Fruit fly (Drosophila melanogaster) whole organism, embryonic: ENCODE data around the gene Fmr1.

Experiments used
- Asciz ChIP-seq: fragments of 200-800 bp; sonication (Bioruptor generic); optimal IDR thresholded peaks from 2 replicates; lab custom pipeline; 2017; ENCODE audit warnings: missing biosample characterization, mild to moderate bottlenecking, missing genetic modification characterization, missing genetic modification reagents
- CG10431 ChIP-seq: fragments of 200-800 bp; sonication (Bioruptor generic); optimal IDR thresholded peaks from 3 replicates; lab custom pipeline; 2018; ENCODE audit warnings: missing biosample characterization, mild to moderate bottlenecking, missing genetic modification characterization
- CG11504 ChIP-seq: fragments of 200-800 bp; sonication (Bioruptor generic); optimal IDR thresholded peaks from 3 replicates; lab custom pipeline; 2019; ENCODE audit warnings: missing biosample characterization, mild to moderate bottlenecking, missing genetic modification characterization, moderate library complexity
- CG12299 ChIP-seq: fragments of 200-800 bp; sonication (Bioruptor generic); optimal IDR thresholded peaks from 2 replicates; lab custom pipeline; 2018; ENCODE audit warnings: missing biosample characterization, mild to moderate bottlenecking, missing genetic modification characterization
- CG1233 ChIP-seq: fragments of 200-800 bp; sonication (Bioruptor generic); optimal IDR thresholded peaks from 4 replicates; lab custom pipeline; 2018; ENCODE audit warnings: missing biosample characterization, mild to moderate bottlenecking, missing genetic modification characterization
- CG12391 ChIP-seq: fragments of 200-800 bp; sonication (Bioruptor generic); optimal IDR thresholded peaks from 3 replicates; lab custom pipeline; 2018; ENCODE audit warnings: missing biosample characterization, mild to moderate bottlenecking, missing genetic modification characterization, moderate library complexity
- CG13123 ChIP-seq: fragments of 200-800 bp; sonication (Bioruptor generic); optimal IDR thresholded peaks from 2 replicates; lab custom pipeline; 2016; ENCODE audit warnings: missing biosample characterization, missing genetic modification characterization
- CG13424 ChIP-seq: fragments of 200-800 bp; sonication (Bioruptor generic); optimal IDR thresholded peaks from 2 replicates; lab custom pipeline; 2019; ENCODE audit warnings: missing biosample characterization, mild to moderate bottlenecking, missing genetic modification characterization, moderate library complexity
- CG13894 ChIP-seq: fragments of 200-800 bp; sonication (Bioruptor generic); optimal IDR thresholded peaks from 3 replicates; lab custom pipeline; 2018; ENCODE audit warnings: missing biosample characterization, mild to moderate bottlenecking, missing genetic modification characterization, moderate library complexity
- CG14014 ChIP-seq: fragments of 200-800 bp; sonication (Bioruptor generic); IDR thresholded peaks from 2 replicates; pipeline ENCODE4 v1.3.6; 2022; ENCODE audit warnings: missing biosample characterization, missing genetic modification characterization
- CG17912 ChIP-seq: fragments of 200-800 bp; sonication (Bioruptor generic); optimal IDR thresholded peaks from 2 replicates; lab custom pipeline; 2018; ENCODE audit warnings: missing biosample characterization, mild to moderate bottlenecking, missing genetic modification characterization
- CG18764 ChIP-seq: fragments of 200-800 bp; sonication (Bioruptor generic); optimal IDR thresholded peaks from 3 replicates; lab custom pipeline; 2016; ENCODE audit warnings: missing biosample characterization, missing genetic modification characterization
- CG2199 ChIP-seq: fragments of 200-800 bp; sonication (Bioruptor generic); IDR thresholded peaks from 3 replicates; pipeline ENCODE4 v1.3.6; 2022; ENCODE audit warnings: missing biosample characterization, missing genetic modification characterization
- CG30431 ChIP-seq: fragments of 200-800 bp; sonication (Bioruptor generic); optimal IDR thresholded peaks from 2 replicates; lab custom pipeline; 2017; ENCODE audit warnings: missing biosample characterization, missing genetic modification characterization
- CG31388 ChIP-seq: fragments of 200-800 bp; sonication (Bioruptor generic); optimal IDR thresholded peaks from 2 replicates; lab custom pipeline; 2016; ENCODE audit warnings: missing biosample characterization, missing genetic modification characterization
- CG3163 ChIP-seq: fragments of 200-800 bp; sonication (Bioruptor generic); optimal IDR thresholded peaks from 3 replicates; lab custom pipeline; 2016; ENCODE audit warnings: missing biosample characterization, missing genetic modification characterization
- CG33557 ChIP-seq: fragments of 200-800 bp; sonication (Bioruptor generic); optimal IDR thresholded peaks from 2 replicates; lab custom pipeline; 2019; ENCODE audit warnings: missing biosample characterization, mild to moderate bottlenecking, missing genetic modification characterization, moderate library complexity
- CG5245 ChIP-seq: fragments of 200-800 bp; sonication (Bioruptor generic); optimal IDR thresholded peaks from 3 replicates; lab custom pipeline; 2016; ENCODE audit warnings: missing biosample characterization, missing genetic modification characterization
- CG6272 ChIP-seq: fragments of 200-800 bp; sonication (Bioruptor generic); IDR thresholded peaks from 2 replicates; pipeline ENCODE4 v1.3.6; 2022; ENCODE audit warnings: missing biosample characterization, missing genetic modification characterization
- CG7928 ChIP-seq: fragments of 200-800 bp; sonication (Bioruptor generic); optimal IDR thresholded peaks from 2 replicates; lab custom pipeline; 2017; ENCODE audit warnings: missing biosample characterization, mild to moderate bottlenecking, missing genetic modification characterization
- CTCF ChIP-seq: fragments of 200-800 bp; sonication (Bioruptor generic); optimal IDR thresholded peaks from 2 replicates; lab custom pipeline; 2017; ENCODE audit warnings: missing biosample characterization, mild to moderate bottlenecking, missing genetic modification characterization, moderate library complexity
- Dfd ChIP-seq, 2 experiments: fragments of >200 bp; optimal IDR thresholded peaks; 2 replicates each; lab custom pipeline; 2017; ENCODE audit warnings: missing biosample characterization in 2 of 2, missing genetic modification characterization in 2 of 2
- Elba2 ChIP-seq: fragments of 200-800 bp; sonication (Bioruptor generic); optimal IDR thresholded peaks from 3 replicates; lab custom pipeline; 2016; ENCODE audit warnings: missing biosample characterization, missing genetic modification characterization
- HHEX ChIP-seq: fragments of 200-800 bp; sonication (Bioruptor generic); optimal IDR thresholded peaks from 3 replicates; lab custom pipeline; 2017; ENCODE audit warnings: missing biosample characterization, mild to moderate bottlenecking, missing genetic modification characterization, missing genetic modification reagents
- HLHmδ ChIP-seq: fragments of 200-800 bp; sonication (Bioruptor generic); optimal IDR thresholded peaks from 2 replicates; lab custom pipeline; 2018; ENCODE audit warnings: missing biosample characterization, mild to moderate bottlenecking, missing genetic modification characterization, moderate library complexity
- Hmr ChIP-seq: fragments of 200-800 bp; sonication (Bioruptor generic); optimal IDR thresholded peaks from 3 replicates; lab custom pipeline; 2017; ENCODE audit warnings: mild to moderate bottlenecking, missing biosample characterization, missing genetic modification reagents, missing genetic modification characterization
- Hr51 ChIP-seq, 2 experiments: fragments of 200-800 bp; sonication (Bioruptor generic); optimal IDR thresholded peaks; 2 replicates in 1 of 2; 3 replicates in 1 of 2; lab custom pipeline; 2016 to 2018; ENCODE audit warnings: missing biosample characterization in 2 of 2, missing genetic modification characterization in 2 of 2, mild to moderate bottlenecking in 1 of 2, moderate library complexity in 1 of 2
- Hr78 ChIP-seq, 2 experiments: fragments of 200-800 bp in 1 of 2; fragments of >200 bp in 1 of 2; sonication (Bioruptor generic) in 1 of 2; optimal IDR thresholded peaks; 2 replicates each; lab custom pipeline; 2017 to 2019; ENCODE audit warnings: missing biosample characterization in 2 of 2, missing genetic modification characterization in 2 of 2, mild to moderate bottlenecking in 1 of 2, moderate library complexity in 1 of 2
- MTF-1 ChIP-seq: fragments of 200-800 bp; sonication (Bioruptor generic); optimal IDR thresholded peaks from 2 replicates; lab custom pipeline; 2018; ENCODE audit warnings: missing biosample characterization, mild to moderate bottlenecking, missing genetic modification characterization, borderline replicate concordance
- Mad ChIP-seq: fragments of 200-800 bp; sonication (Bioruptor generic); optimal IDR thresholded peaks from 2 replicates; lab custom pipeline; 2016; ENCODE audit warnings: missing biosample characterization, missing genetic modification characterization
- Neu2 ChIP-seq: fragments of 200-800 bp; sonication (Bioruptor generic); optimal IDR thresholded peaks from 3 replicates; lab custom pipeline; 2016; ENCODE audit warnings: missing biosample characterization, missing genetic modification characterization, borderline replicate concordance
- Nf-YC ChIP-seq: fragments of 200-800 bp; optimal IDR thresholded peaks from 3 replicates; lab custom pipeline; 2019; ENCODE audit warnings: missing biosample characterization, mild to moderate bottlenecking, missing genetic modification characterization, moderate library complexity
- PHDP ChIP-seq: fragments of 200-800 bp; sonication (Bioruptor generic); optimal IDR thresholded peaks from 3 replicates; lab custom pipeline; 2018; ENCODE audit warnings: missing biosample characterization, mild to moderate bottlenecking, missing genetic modification characterization, moderate library complexity
- Rx ChIP-seq: fragments of 200-800 bp; sonication (Bioruptor generic); IDR thresholded peaks from 2 replicates; pipeline ENCODE4 v1.3.6; 2022; ENCODE audit warnings: missing biosample characterization, missing genetic modification characterization
- Sry-δ ChIP-seq: fragments of 200-800 bp; sonication (Bioruptor generic); optimal IDR thresholded peaks from 2 replicates; lab custom pipeline; 2016; ENCODE audit warnings: missing biosample characterization, missing genetic modification characterization
- Taf1 ChIP-seq: fragments of 200-800 bp; sonication (Bioruptor generic); IDR thresholded peaks from 2 replicates; pipeline ENCODE4 v1.3.6; 2022; ENCODE audit warnings: missing biosample characterization, missing genetic modification characterization
- ara ChIP-seq: fragments of 200-800 bp; sonication (Bioruptor generic); IDR thresholded peaks from 2 replicates; pipeline ENCODE4 v1.3.6; 2022; ENCODE audit warnings: missing biosample characterization, missing genetic modification characterization
- bbx ChIP-seq: fragments of 200-800 bp; sonication (Bioruptor generic); IDR thresholded peaks from 2 replicates; pipeline ENCODE4 v1.3.6; 2022; ENCODE audit warnings: missing biosample characterization, missing genetic modification characterization; ENCODE audit not compliant: partially characterized antibody
- crp ChIP-seq, 2 experiments: fragments of 200-800 bp; sonication (Bioruptor generic); optimal IDR thresholded peaks; 2 replicates in 1 of 2; 3 replicates in 1 of 2; lab custom pipeline; 2017; ENCODE audit warnings: missing biosample characterization in 2 of 2, missing genetic modification characterization in 2 of 2, mild to moderate bottlenecking in 1 of 2, moderate library complexity in 1 of 2
- fd3F ChIP-seq: fragments of 200-800 bp; sonication (Bioruptor generic); optimal IDR thresholded peaks from 2 replicates; lab custom pipeline; 2018; ENCODE audit warnings: missing biosample characterization, mild to moderate bottlenecking, missing genetic modification characterization, moderate library complexity
- grn ChIP-seq: fragments of 200-800 bp; sonication (Bioruptor generic); optimal IDR thresholded peaks from 3 replicates; lab custom pipeline; 2017; ENCODE audit warnings: missing biosample characterization, missing genetic modification characterization
- hb ChIP-seq: fragments of 200-800 bp; sonication (Bioruptor generic); IDR thresholded peaks from 3 replicates; pipeline ENCODE4 v1.3.6; 2022; ENCODE audit warnings: missing biosample characterization, missing genetic modification characterization; ENCODE audit not compliant: partially characterized antibody
- kay ChIP-seq: fragments of 200-800 bp; sonication (Bioruptor generic); optimal IDR thresholded peaks from 2 replicates; lab custom pipeline; 2016; ENCODE audit warnings: missing biosample characterization, missing genetic modification characterization
- pb ChIP-seq: fragments of 200-800 bp; sonication (Bioruptor generic); optimal IDR thresholded peaks from 3 replicates; lab custom pipeline; 2016; ENCODE audit warnings: missing biosample characterization, missing genetic modification characterization
- pfk ChIP-seq: fragments of 200-800 bp; sonication (Bioruptor generic); optimal IDR thresholded peaks from 2 replicates; lab custom pipeline; 2018; ENCODE audit warnings: missing biosample characterization, mild to moderate bottlenecking, missing genetic modification characterization, moderate library complexity
- sima ChIP-seq: fragments of 200-800 bp; sonication (Bioruptor generic); optimal IDR thresholded peaks from 2 replicates; lab custom pipeline; 2016; ENCODE audit warnings: missing biosample characterization, missing genetic modification characterization
- stwl ChIP-seq: fragments of 200-800 bp; sonication (Bioruptor generic); optimal IDR thresholded peaks from 3 replicates; lab custom pipeline; 2018; ENCODE audit warnings: missing biosample characterization, mild to moderate bottlenecking, missing genetic modification characterization, moderate library complexity
- unpg ChIP-seq: fragments of 200-800 bp; sonication (Bioruptor generic); optimal IDR thresholded peaks from 3 replicates; lab custom pipeline; 2018; ENCODE audit warnings: missing biosample characterization, mild to moderate bottlenecking, missing genetic modification characterization, moderate library complexity
- vvl ChIP-seq: fragments of 200-800 bp; sonication (Bioruptor generic); IDR thresholded peaks from 2 replicates; pipeline ENCODE4 v1.3.6; 2022; ENCODE audit warnings: missing biosample characterization, missing genetic modification characterization
- wor ChIP-seq: fragments of 200-800 bp; sonication (Bioruptor generic); IDR thresholded peaks from 2 replicates; pipeline ENCODE4 v1.3.6; 2022; ENCODE audit warnings: missing biosample characterization, missing genetic modification characterization

Gene Fmr1

DNA sequence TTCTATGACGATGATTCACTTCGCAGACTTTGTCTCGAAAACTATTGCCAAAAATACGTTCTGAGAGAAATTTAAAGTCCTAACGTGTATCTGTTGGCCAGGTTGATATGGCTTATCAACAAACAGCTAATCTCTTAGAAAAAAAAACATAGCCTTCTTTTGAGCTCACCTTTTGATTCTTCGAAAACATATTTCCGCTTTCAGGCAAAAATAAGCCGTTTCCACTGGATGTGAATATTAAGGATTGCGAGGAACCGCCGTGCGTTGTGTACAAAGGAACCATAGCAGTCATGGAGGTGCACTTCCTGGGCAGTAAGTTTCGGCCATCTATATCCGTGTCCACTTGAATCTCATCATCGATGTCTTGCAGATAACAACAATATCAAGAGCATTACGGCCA, 56.4 kb downstream of the Fmr1 start (continued):
- TF ChIP-seq Hr78 (GFP tag; optimal IDR thresholded peaks at IDR 0.05; lab: Kevin White, UChicago) (no peak), CG6272 (no peak), Dfd (GFP tag; optimal IDR thresholded peaks at IDR 0.05; lab: Kevin White, UChicago) (no peak), CG2199 (0 out of 3 replicates have a peak, but pooled peaks have one; percentile 61), wor (no peak), CG13894 (tag; lab: Kevin White, UChicago) (no peak), CG11504 (tag; lab: Kevin White, UChicago) (peak; percentile 33), Nf-YC (no peak), CG1233 (GFP tag; lab: Kevin White, UChicago) (no peak), CG14014 (GFP tag; lab: Robert Waterston, UW) (no peak), bbx (GFP tag; lab: Robert Waterston, UW) (no peak), CG5245 (GFP tag; lab: Kevin White, UChicago) (no peak), pfk (GFP tag; lab: Kevin White, UChicago) (no peak), CG31388 (no peak), unpg (GFP tag; lab: Kevin White, UChicago) (peak; percentile 33), CG7928 (GFP tag; lab: Kevin White, UChicago) (no peak), Sry-δ (no peak), pb (GFP tag; lab: Kevin White, UChicago) (no peak), vvl (GFP tag; lab: Robert Waterston, UW) (no peak), Hmr (GFP tag; lab: Kevin White, UChicago) (peak; percentile 7), CG3163 (GFP tag; lab: Kevin White, UChicago) (no peak), MTF-1 (GFP tag; lab: Kevin White, UChicago) (peak; percentile 8), CG30431 (GFP tag; lab: Kevin White, UChicago) (no peak), ara (GFP tag; lab: Robert Waterston, UW) (no peak), CG12299 (tag; lab: Kevin White, UChicago) (no peak), Elba2 (GFP tag; lab: Kevin White, UChicago) (no peak), kay (GFP tag; lab: Kevin White, UChicago) (no peak), CG18764 (GFP tag; lab: Kevin White, UChicago) (no peak), CG17912 (GFP tag; lab: Kevin White, UChicago) (no peak), Taf1 (no peak), Mad (GFP tag; lab: Kevin White, UChicago) (no peak), CG12391 (tag; lab: Kevin White, UChicago) (no peak), CTCF (GFP tag; lab: Kevin White, UChicago) (peak; percentile 0), Neu2 (no peak), CG10431 (GFP tag; lab: Kevin White, UChicago) (no peak), crp (GFP tag; optimal IDR thresholded peaks at IDR 0.05; lab: Kevin White, UChicago) (no peak), stwl (tag; lab: Kevin White, UChicago) (peak; percentile 29), hb (GFP tag; lab: Robert Waterston, UW) (no peak), HHEX (GFP tag; lab: Kevin White, UChicago) (no peak), CG33557 (GFP tag; lab: Kevin White, UChicago) (no peak), PHDP (tag; lab: Kevin White, UChicago) (no peak), CG13424 (tag; lab: Kevin White, UChicago) (no peak), Hr51 (GFP tag; optimal IDR thresholded peaks at IDR 0.05; lab: Kevin White, UChicago) (no peak), grn (peak; percentile 13), Rx (GFP tag; lab: Robert Waterston, UW) (no peak), HLHmδ (GFP tag; lab: Kevin White, UChicago) (no peak), fd3F (no peak), Asciz (peak; percentile 32), sima (no peak), CG13123 (GFP tag; lab: Kevin White, UChicago) (no peak)
